Worm (Caenorhabditis elegans) whole organism, L3 larva: ENCODE measurements around the gene C07A12.18.

Experiments
- R02D3.7 ChIP-seq: fragments of 150-350 bp; optimal IDR thresholded peaks from 2 replicates; lab custom pipeline; 2014; ENCODE audit warnings: missing biosample characterization, missing genetic modification characterization
- ZK546.5 ChIP-seq: sonication (generic microtip); optimal IDR thresholded peaks from 2 replicates; lab custom pipeline; 2017; ENCODE audit warnings: missing biosample characterization, missing genetic modification characterization
- aly-2 ChIP-seq: fragments of 150-350 bp; optimal IDR thresholded peaks from 2 replicates; lab custom pipeline; 2014; ENCODE audit warnings: missing biosample characterization, missing genetic modification characterization
- ama-1 ChIP-seq: fragments of 150-350 bp; optimal IDR thresholded peaks from 2 replicates; lab custom pipeline; 2018
- ceh-16 ChIP-seq: sonication (generic microtip); optimal IDR thresholded peaks from 2 replicates; lab custom pipeline; 2017; ENCODE audit warnings: missing biosample characterization, missing genetic modification characterization
- ceh-28 ChIP-seq: fragments of 150-350 bp; optimal IDR thresholded peaks from 2 replicates; lab custom pipeline; 2014; ENCODE audit warnings: missing biosample characterization, missing genetic modification reagents, missing genetic modification characterization
- ceh-82 ChIP-seq: fragments of 150-350 bp; optimal IDR thresholded peaks from 2 replicates; lab custom pipeline; 2014; ENCODE audit warnings: missing biosample characterization, missing genetic modification characterization
- ceh-9 ChIP-seq: sonication (generic microtip); optimal IDR thresholded peaks from 2 replicates; lab custom pipeline; 2018; ENCODE audit warnings: missing biosample characterization, missing genetic modification characterization
- daf-12 ChIP-seq: fragments of 150-350 bp; optimal IDR thresholded peaks from 2 replicates; lab custom pipeline; 2014; ENCODE audit warnings: missing biosample characterization, missing genetic modification reagents, missing genetic modification characterization
- egl-27 ChIP-seq: sonication (generic microtip); optimal IDR thresholded peaks from 4 replicates; lab custom pipeline; 2017; ENCODE audit warnings: missing biosample characterization, missing genetic modification reagents, missing genetic modification characterization
- egl-5 ChIP-seq: fragments of 150-350 bp; optimal IDR thresholded peaks from 2 replicates; lab custom pipeline; 2017; ENCODE audit warnings: missing biosample characterization, missing genetic modification reagents, missing genetic modification characterization, inconsistent platforms
- elt-1 ChIP-seq: fragments of 150-350 bp; optimal IDR thresholded peaks from 2 replicates; lab custom pipeline; 2014; ENCODE audit warnings: missing biosample characterization, missing genetic modification characterization
- elt-2 ChIP-seq: sonication (generic microtip); optimal IDR thresholded peaks from 2 replicates; lab custom pipeline; 2016; ENCODE audit warnings: missing genetic modification reagents, mild to moderate bottlenecking, missing genetic modification characterization, missing compliant biosample characterization
- elt-3 ChIP-seq, 3 experiments: fragments of 150-350 bp in 1 of 3; sonication (generic microtip) in 2 of 3; optimal IDR thresholded peaks; 2 replicates in 2 of 3; 4 replicates in 1 of 3; lab custom pipeline; 2014 to 2017; ENCODE audit warnings: missing biosample characterization in 3 of 3, missing genetic modification characterization in 3 of 3
- eor-1 ChIP-seq, 2 experiments: fragments of 150-350 bp; optimal IDR thresholded peaks; 2 replicates each; lab custom pipeline; 2014 to 2018; ENCODE audit warnings: missing biosample characterization in 2 of 2, missing genetic modification characterization in 2 of 2
- fkh-10 ChIP-seq: sonication (generic microtip); optimal IDR thresholded peaks from 2 replicates; lab custom pipeline; 2017; ENCODE audit warnings: missing biosample characterization, missing genetic modification reagents, missing genetic modification characterization
- fkh-2 ChIP-seq: fragments of 150-350 bp; optimal IDR thresholded peaks from 2 replicates; lab custom pipeline; 2014; ENCODE audit warnings: missing biosample characterization, missing genetic modification reagents, missing genetic modification characterization
- fos-1 ChIP-seq: fragments of 150-350 bp; optimal IDR thresholded peaks from 2 replicates; lab custom pipeline; 2014; ENCODE audit warnings: missing biosample characterization, missing genetic modification characterization
- jun-1 ChIP-seq: fragments of 150-350 bp; optimal IDR thresholded peaks from 2 replicates; lab custom pipeline; 2014; ENCODE audit warnings: missing biosample characterization, missing genetic modification reagents, missing genetic modification characterization
- lin-15B ChIP-seq: fragments of 150-350 bp; optimal IDR thresholded peaks from 2 replicates; lab custom pipeline; 2014; ENCODE audit warnings: missing biosample characterization, missing genetic modification characterization
- lin-39 ChIP-seq: fragments of 150-350 bp; optimal IDR thresholded peaks from 2 replicates; lab custom pipeline; 2018; ENCODE audit warnings: missing biosample characterization, missing genetic modification reagents, missing genetic modification characterization
- mdl-1 ChIP-seq: fragments of 150-350 bp; optimal IDR thresholded peaks from 2 replicates; lab custom pipeline; 2014; ENCODE audit warnings: missing biosample characterization, missing genetic modification characterization
- mml-1 ChIP-seq: fragments of 150-350 bp; sonication (generic microtip); optimal IDR thresholded peaks from 3 replicates; lab custom pipeline; 2014; ENCODE audit warnings: missing biosample characterization, missing genetic modification characterization
- nfya-1 ChIP-seq: sonication (generic microtip); optimal IDR thresholded peaks from 2 replicates; lab custom pipeline; 2017; ENCODE audit warnings: missing genetic modification characterization, mild to moderate bottlenecking, missing compliant biosample characterization, antibody characterized with exemption, moderate library complexity; ENCODE audit not compliant: insufficient read depth
- nhr-11 ChIP-seq: fragments of 150-350 bp; optimal IDR thresholded peaks from 2 replicates; lab custom pipeline; 2014; ENCODE audit warnings: missing biosample characterization, missing genetic modification characterization
- nhr-12 ChIP-seq: fragments of 150-350 bp; optimal IDR thresholded peaks from 2 replicates; lab custom pipeline; 2014; ENCODE audit warnings: missing biosample characterization, missing genetic modification characterization
- nhr-23 ChIP-seq: fragments of 150-350 bp; optimal IDR thresholded peaks from 2 replicates; lab custom pipeline; 2014; ENCODE audit warnings: missing biosample characterization, missing genetic modification reagents, missing genetic modification characterization
- nhr-237 ChIP-seq: fragments of 150-350 bp; optimal IDR thresholded peaks from 2 replicates; lab custom pipeline; 2014; ENCODE audit warnings: missing biosample characterization, missing genetic modification characterization
- nhr-25 ChIP-seq: sonication (generic microtip); optimal IDR thresholded peaks from 2 replicates; lab custom pipeline; 2017; ENCODE audit warnings: missing biosample characterization, missing genetic modification characterization
- nhr-28 ChIP-seq: fragments of 150-350 bp; optimal IDR thresholded peaks from 2 replicates; lab custom pipeline; 2014; ENCODE audit warnings: missing biosample characterization, missing genetic modification characterization
- nhr-43 ChIP-seq: sonication (generic microtip); optimal IDR thresholded peaks from 2 replicates; lab custom pipeline; 2016; ENCODE audit warnings: mild to moderate bottlenecking, missing genetic modification characterization, missing compliant biosample characterization; ENCODE audit not compliant: poor library complexity, severe bottlenecking
- nhr-67 ChIP-seq: fragments of 150-350 bp; optimal IDR thresholded peaks from 2 replicates; lab custom pipeline; 2014; ENCODE audit warnings: missing biosample characterization, missing genetic modification characterization
- nhr-76 ChIP-seq: fragments of 150-350 bp; sonication (generic microtip); optimal IDR thresholded peaks from 5 replicates; lab custom pipeline; 2014; ENCODE audit warnings: missing biosample characterization, missing genetic modification characterization
- nhr-77 ChIP-seq: fragments of 150-350 bp; optimal IDR thresholded peaks from 2 replicates; lab custom pipeline; 2014; ENCODE audit warnings: missing biosample characterization, missing genetic modification characterization
- pqm-1 ChIP-seq: fragments of 150-350 bp; optimal IDR thresholded peaks from 2 replicates; lab custom pipeline; 2017; ENCODE audit warnings: missing biosample characterization, missing genetic modification characterization, inconsistent platforms
- sea-2 ChIP-seq: fragments of 150-350 bp; sonication (generic microtip); optimal IDR thresholded peaks from 4 replicates; lab custom pipeline; 2014; ENCODE audit warnings: missing biosample characterization, missing genetic modification reagents, missing genetic modification characterization
- skn-1 ChIP-seq: fragments of 150-350 bp; optimal IDR thresholded peaks from 2 replicates; lab custom pipeline; 2014; ENCODE audit warnings: missing biosample characterization, missing genetic modification characterization
- snpc-4 ChIP-seq: fragments of 150-350 bp; optimal IDR thresholded peaks from 2 replicates; lab custom pipeline; 2014; ENCODE audit warnings: missing biosample characterization, missing genetic modification characterization
- tbx-2 ChIP-seq: sonication (generic microtip); optimal IDR thresholded peaks from 2 replicates; lab custom pipeline; 2016; ENCODE audit warnings: mild to moderate bottlenecking, missing genetic modification characterization, missing compliant biosample characterization
- unc-39 ChIP-seq: sonication (generic microtip); optimal IDR thresholded peaks from 4 replicates; lab custom pipeline; 2017; ENCODE audit warnings: missing biosample characterization, missing genetic modification characterization
- unc-62 ChIP-seq: fragments of 150-350 bp; sonication (generic microtip); optimal IDR thresholded peaks from 4 replicates; lab custom pipeline; 2014; ENCODE audit warnings: missing biosample characterization, missing genetic modification reagents, missing genetic modification characterization
- zag-1 ChIP-seq: fragments of 150-350 bp; optimal IDR thresholded peaks from 2 replicates; lab custom pipeline; 2014; ENCODE audit warnings: missing biosample characterization, missing genetic modification characterization
- ztf-11 ChIP-seq: fragments of 150-350 bp; optimal IDR thresholded peaks from 2 replicates; lab custom pipeline; 2014; ENCODE audit warnings: missing biosample characterization, missing genetic modification characterization
- ztf-4 ChIP-seq: fragments of 150-350 bp; optimal IDR thresholded peaks from 2 replicates; lab custom pipeline; 2014; ENCODE audit warnings: missing biosample characterization, missing genetic modification characterization

C07A12.18 gene

DNA sequence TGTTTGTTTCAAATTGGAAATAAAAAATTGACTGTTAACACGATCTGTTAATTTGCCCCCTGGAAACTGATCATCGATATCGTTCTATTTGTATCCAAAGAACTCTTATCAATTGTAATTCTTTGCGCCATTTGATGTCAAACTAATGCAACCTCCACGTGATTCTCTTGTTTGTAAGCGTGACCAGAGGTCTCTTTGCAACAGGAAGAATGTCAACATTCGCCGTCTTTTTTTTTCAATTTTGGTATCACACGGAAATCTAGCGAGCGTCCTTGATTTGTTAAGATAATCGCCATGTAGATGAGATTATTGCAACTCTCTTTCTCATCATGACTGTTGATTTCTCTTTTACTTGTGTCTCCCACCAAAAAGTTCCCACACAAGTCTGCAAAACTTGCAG lies 20.8 kb downstream of the C07A12.18 start (continued):
- TF ChIP-seq ceh-16 (tag; lab: Kevin White, UChicago) (no peak), lin-39 (no peak), sea-2 (GFP tag; lab: Kevin White, UChicago) (no peak), pqm-1 (tag; lab: Kevin White, UChicago) (peak; percentile 74), daf-12 (tag; lab: Kevin White, UChicago) (no peak), egl-5 (tag; lab: Kevin White, UChicago) (no peak)

- TF ChIP-seq nhr-77 (tag; lab: Kevin White, UChicago): peak; percentile 10
- no peak for TF ChIP-seq sea-2 (GFP tag; lab: Kevin White, UChicago)
- TF ChIP-seq ceh-82 (tag; lab: Kevin White, UChicago): peak; percentile 24
- peak; percentile 36 for TF ChIP-seq ama-1 (lab: Kevin White, UChicago)
- TF ChIP-seq tbx-2 (tag; lab: Kevin White, UChicago): peak; percentile 41
- TF ChIP-seq ceh-28 (tag; lab: Kevin White, UChicago): peak; percentile 61
- peak; percentile 58 for TF ChIP-seq nhr-43
- TF ChIP-seq elt-3 (tag; optimal IDR thresholded peaks at IDR 0.05; lab: Kevin White, UChicago): peak in 1 of 3 experiments; percentile 56
- no peak for TF ChIP-seq nhr-67 (tag; lab: Kevin White, UChicago)
- peak; percentile 42 for TF ChIP-seq R02D3.7 (tag; lab: Kevin White, UChicago)
- TF ChIP-seq nhr-23 (tag; lab: Kevin White, UChicago): peak; percentile 89
- no peak for TF ChIP-seq lin-15B (tag; lab: Kevin White, UChicago)
- TF ChIP-seq nhr-11 (tag; lab: Kevin White, UChicago): no peak
These were observed 23.3 kb downstream of the C07A12.18 start for ce11 chrX:4526412-4526811.

DNA sequence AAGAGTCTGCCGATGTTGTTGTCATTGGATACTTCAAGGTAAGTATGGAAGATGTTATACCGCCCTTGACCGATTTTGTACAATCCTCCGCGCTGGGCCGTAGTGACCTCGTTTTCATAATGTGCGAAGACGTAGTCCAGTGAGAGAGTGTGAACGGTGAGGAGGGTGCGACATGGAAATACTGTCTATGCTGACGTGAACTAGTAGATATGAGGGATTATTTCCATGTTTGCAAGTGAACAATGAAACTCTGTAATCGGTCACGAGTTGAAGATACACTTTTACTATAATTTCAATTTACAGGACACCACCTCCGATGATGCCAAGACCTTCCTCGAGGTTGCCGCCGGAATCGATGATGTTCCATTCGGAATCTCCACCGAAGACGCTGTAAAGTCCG lies 24.9 kb downstream of the C07A12.18 start:
- TF ChIP-seq nfya-1 (tag; lab: Kevin White, UChicago) (peak; percentile 23), lin-39 (no peak), ama-1 (lab: Kevin White, UChicago) (peak; percentile 40), nhr-25 (peak; percentile 46), nhr-23 (tag; lab: Kevin White, UChicago) (peak; percentile 56)

DNA sequence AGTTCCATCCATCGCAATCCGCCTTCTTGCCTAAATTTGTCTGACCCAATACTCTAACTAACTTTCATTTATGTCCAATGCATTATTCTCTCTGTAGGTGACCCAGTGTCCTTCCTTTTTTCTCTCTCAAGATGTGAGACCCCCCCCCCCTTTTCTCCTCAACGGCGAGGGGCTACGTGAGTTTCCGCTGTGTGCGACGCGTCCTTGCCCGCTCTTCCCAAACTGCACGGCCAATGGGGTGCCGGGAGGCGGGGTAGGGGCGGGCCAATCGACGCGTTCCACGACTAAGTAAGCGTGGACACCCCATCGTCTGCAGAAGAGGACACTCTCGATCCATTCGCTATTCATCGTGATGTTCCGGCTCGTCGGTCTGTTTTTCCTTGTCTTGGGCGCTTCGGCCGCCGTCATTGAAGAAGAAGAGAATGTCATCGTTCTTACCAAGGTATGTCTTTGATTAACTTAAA lies 25.8 kb downstream of the C07A12.18 start, which contains the start of gene pdi-2:
pdi-2 (plus strand) TSS at position 269 of the 464 bp plus-strand sequence.
- TF ChIP-seq aly-2 (tag; lab: Kevin White, UChicago) (no peak), fkh-10 (GFP tag; lab: Kevin White, UChicago) (peak; percentile 43), nhr-25 (peak; percentile 90), lin-15B (tag; lab: Kevin White, UChicago) (peak; percentile 81), fkh-2 (tag; lab: Kevin White, UChicago) (no peak), nfya-1 (tag; lab: Kevin White, UChicago) (peak; percentile 100), sea-2 (GFP tag; lab: Kevin White, UChicago) (no peak), eor-1 (tag; optimal IDR thresholded peaks at IDR 0.05; lab: Kevin White, UChicago) (no peak), egl-27 (tag; lab: Kevin White, UChicago) (no peak), unc-39 (tag; lab: Kevin White, UChicago) (no peak), skn-1 (tag; lab: Kevin White, UChicago) (peak; percentile 46), pqm-1 (tag; lab: Kevin White, UChicago) (peak; percentile 53), ceh-28 (tag; lab: Kevin White, UChicago) (peak; percentile 33), elt-3 (tag; optimal IDR thresholded peaks at IDR 0.05; lab: Kevin White, UChicago) (peak in 1 of 3 experiments; percentile 34), nhr-77 (tag; lab: Kevin White, UChicago) (no peak), ceh-16 (tag; lab: Kevin White, UChicago) (no peak), mdl-1 (tag; lab: Kevin White, UChicago) (no peak), daf-12 (tag; lab: Kevin White, UChicago) (no peak), jun-1 (tag; lab: Kevin White, UChicago) (peak; percentile 63), nhr-237 (no peak), egl-5 (tag; lab: Kevin White, UChicago) (peak; percentile 53), ceh-9 (tag; lab: Kevin White, UChicago) (no peak), zag-1 (tag; lab: Kevin White, UChicago) (no peak), nhr-67 (tag; lab: Kevin White, UChicago) (no peak), ZK546.5 (tag; lab: Kevin White, UChicago) (no peak), nhr-76 (tag; lab: Kevin White, UChicago) (no peak), nhr-11 (tag; lab: Kevin White, UChicago) (no peak), ceh-82 (tag; lab: Kevin White, UChicago) (peak; percentile 21), ztf-4 (no peak), tbx-2 (tag; lab: Kevin White, UChicago) (peak; percentile 36), mml-1 (tag; lab: Kevin White, UChicago) (no peak), R02D3.7 (tag; lab: Kevin White, UChicago) (peak; percentile 8), fos-1 (no peak), elt-2 (peak; percentile 74), unc-62 (GFP tag; lab: Kevin White, UChicago) (peak; percentile 16), nhr-28 (tag; lab: Kevin White, UChicago) (no peak), snpc-4 (tag; lab: Kevin White, UChicago) (no peak), ztf-11 (tag; lab: Kevin White, UChicago) (no peak), nhr-12 (no peak), nhr-43 (peak; percentile 40), lin-39 (peak; percentile 91), ama-1 (lab: Kevin White, UChicago) (peak; percentile 95), elt-1 (tag; lab: Kevin White, UChicago) (peak; percentile 37)
